Worm (Caenorhabditis elegans): ENCODE data around the gene acp-5.

DNA sequence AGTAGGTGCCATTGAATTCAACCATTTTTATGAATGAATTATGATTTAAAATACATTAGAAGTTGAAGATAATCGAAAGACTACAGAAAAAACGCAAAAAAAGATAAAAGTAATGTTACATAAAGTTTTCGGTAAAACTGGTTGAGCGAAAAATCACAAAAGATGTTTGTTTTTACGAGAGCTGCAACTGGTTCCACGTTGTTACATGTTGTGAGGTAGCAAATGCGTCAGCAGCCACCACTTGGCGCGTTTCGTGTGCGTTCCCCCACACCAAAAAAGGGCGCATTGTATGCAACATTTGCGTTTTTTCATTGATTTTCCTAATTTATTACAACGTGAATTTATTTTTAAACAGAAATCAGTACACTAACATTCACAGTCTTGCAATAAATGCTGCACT lies 47.1 kb upstream of the acp-5 start, which contains the start of gene gakh-1:
- TF ChIP-seq ama-1 (optimal IDR thresholded peaks at IDR 0.05) = no peak
- TF ChIP-seq hmbx-1 (tag; optimal IDR thresholded peaks at IDR 0.05) = no peak
- TF ChIP-seq tra-4 (tag; optimal IDR thresholded peaks at IDR 0.05) = no peak

All from whole organism, early embryonic.